Worm (Caenorhabditis elegans) whole organism, young adult: ENCODE results near the gene D1025.10.
A peak's percentile ranks its signal among the peaks of the same experiment; 100 is the strongest.

ENCODE experiments used
- B0261.1 ChIP-seq: sonication (generic microtip); optimal IDR thresholded peaks from 2 replicates; lab custom pipeline; 2016; ENCODE audit warnings: mild to moderate bottlenecking, missing genetic modification characterization, moderate library complexity, missing compliant biosample characterization
- B0336.3 ChIP-seq: fragments of 200-800 bp; sonication (Bioruptor generic); IDR thresholded peaks from 2 replicates; pipeline ENCODE4 v1.3.6; 2022; ENCODE audit warnings: missing genetic modification characterization, missing compliant biosample characterization
- C06A6.2 ChIP-seq: fragments of 200-800 bp; sonication (Bioruptor generic); conservative IDR thresholded peaks from 2 replicates; pipeline ENCODE4 v1.3.6; 2022; ENCODE audit warnings: missing genetic modification characterization, missing compliant biosample characterization
- F23B12.7 ChIP-seq: sonication (generic microtip); optimal IDR thresholded peaks from 2 replicates; lab custom pipeline; 2017; ENCODE audit warnings: missing genetic modification characterization, mild to moderate bottlenecking, missing compliant biosample characterization, antibody characterized with exemption, moderate library complexity; ENCODE audit not compliant: insufficient read depth
- F33H1.4 ChIP-seq: fragments of 200-800 bp; sonication (Bioruptor generic); IDR thresholded peaks from 2 replicates; pipeline ENCODE4 v1.3.6; 2022; ENCODE audit warnings: missing genetic modification reagents, missing genetic modification characterization, missing compliant biosample characterization
- F39B2.1 ChIP-seq: fragments of 200-800 bp; sonication (Bioruptor generic); IDR thresholded peaks from 2 replicates; pipeline ENCODE4 v1.3.6; 2022; ENCODE audit warnings: missing genetic modification reagents, missing genetic modification characterization, missing compliant biosample characterization
- K11D2.4 ChIP-seq: fragments of 200-800 bp; sonication (Bioruptor generic); IDR thresholded peaks from 2 replicates; pipeline ENCODE4 v1.3.6; 2022; ENCODE audit warnings: missing genetic modification reagents, missing genetic modification characterization, missing compliant biosample characterization
- T26A5.8 ChIP-seq: sonication (generic microtip); optimal IDR thresholded peaks from 2 replicates; lab custom pipeline; 2016; ENCODE audit warnings: missing genetic modification characterization, missing compliant biosample characterization
- Y56A3A.18 ChIP-seq: fragments of 200-800 bp; sonication (Bioruptor generic); IDR thresholded peaks from 2 replicates; pipeline ENCODE4 v1.3.6; 2022; ENCODE audit warnings: missing genetic modification reagents, missing genetic modification characterization, missing compliant biosample characterization
- Y95B8A.8 ChIP-seq: fragments of 200-800 bp; sonication (Bioruptor generic); IDR thresholded peaks from 2 replicates; pipeline ENCODE4 v1.3.6; 2022; ENCODE audit warnings: missing genetic modification reagents, missing genetic modification characterization, missing compliant biosample characterization
- ZK185.1 ChIP-seq: sonication (generic microtip); optimal IDR thresholded peaks from 2 replicates; lab custom pipeline; 2016; ENCODE audit warnings: mild to moderate bottlenecking, missing genetic modification characterization, missing compliant biosample characterization; ENCODE audit not compliant: poor library complexity, severe bottlenecking
- athp-1 ChIP-seq: sonication (generic microtip); optimal IDR thresholded peaks from 2 replicates; lab custom pipeline; 2017; ENCODE audit warnings: mild to moderate bottlenecking, missing genetic modification characterization, missing compliant biosample characterization
- attf-5 ChIP-seq: fragments of 200-800 bp; sonication (Bioruptor generic); optimal IDR thresholded peaks from 2 replicates; lab custom pipeline; 2018; ENCODE audit warnings: mild to moderate bottlenecking, missing genetic modification characterization, missing compliant biosample characterization
- ccch-3 ChIP-seq: fragments of 200-800 bp; sonication (Bioruptor generic); optimal IDR thresholded peaks from 2 replicates; lab custom pipeline; 2018; ENCODE audit warnings: mild to moderate bottlenecking, missing genetic modification characterization, missing compliant biosample characterization
- cebp-1 ChIP-seq, 2 experiments: fragments of 200-800 bp in 1 of 2; sonication (Bioruptor generic) in 1 of 2; sonication (generic microtip) in 1 of 2; IDR thresholded peaks in 1 of 2; optimal IDR thresholded peaks in 1 of 2; 2 replicates each; pipeline versions ENCODE4 v1.3.6 to Lab custom; 2017 to 2022; ENCODE audit warnings: missing compliant biosample characterization in 2 of 2, missing genetic modification characterization in 2 of 2, mild to moderate bottlenecking in 1 of 2, missing genetic modification reagents in 1 of 2, moderate library complexity in 1 of 2
- cebp-2 ChIP-seq: fragments of 200-800 bp; sonication (Bioruptor generic); IDR thresholded peaks from 2 replicates; pipeline ENCODE4 v1.3.6; 2022; ENCODE audit warnings: missing genetic modification characterization, missing compliant biosample characterization
- ceh-100 ChIP-seq: fragments of 200-800 bp; sonication (Bioruptor generic); IDR thresholded peaks from 2 replicates; pipeline ENCODE4 v1.3.6; 2022; ENCODE audit warnings: missing genetic modification reagents, missing genetic modification characterization, missing compliant biosample characterization
- ceh-40 ChIP-seq: fragments of 200-800 bp; sonication (Bioruptor generic); IDR thresholded peaks from 2 replicates; pipeline ENCODE4 v1.3.6; 2022; ENCODE audit warnings: missing genetic modification characterization, missing compliant biosample characterization
- ceh-79 ChIP-seq: sonication (generic microtip); optimal IDR thresholded peaks from 2 replicates; lab custom pipeline; 2017; ENCODE audit warnings: mild to moderate bottlenecking, missing genetic modification characterization, missing compliant biosample characterization
- chd-7 ChIP-seq: sonication (generic microtip); optimal IDR thresholded peaks from 2 replicates; lab custom pipeline; 2016; ENCODE audit warnings: mild to moderate bottlenecking, missing genetic modification characterization, moderate library complexity, missing compliant biosample characterization
- die-1 ChIP-seq: sonication (generic microtip); optimal IDR thresholded peaks from 2 replicates; lab custom pipeline; 2016; ENCODE audit warnings: missing genotype, mild to moderate bottlenecking, missing genetic modification characterization, missing compliant biosample characterization
- dpl-1 ChIP-seq: fragments of 150-350 bp; optimal IDR thresholded peaks from 2 replicates; lab custom pipeline; 2014; ENCODE audit warnings: missing biosample characterization, missing genetic modification reagents, missing genetic modification characterization
- ekl-4 ChIP-seq: fragments of 200-800 bp; sonication (Bioruptor generic); IDR thresholded peaks from 2 replicates; pipeline ENCODE4 v1.3.6; 2022; ENCODE audit warnings: missing genetic modification reagents, missing genetic modification characterization, missing compliant biosample characterization
- gei-17 ChIP-seq: fragments of 200-800 bp; sonication (Bioruptor generic); optimal IDR thresholded peaks from 2 replicates; lab custom pipeline; 2018; ENCODE audit warnings: mild to moderate bottlenecking, missing genetic modification characterization, missing compliant biosample characterization
- hmg-1.2 ChIP-seq: fragments of 200-800 bp; sonication (Bioruptor generic); IDR thresholded peaks from 2 replicates; pipeline ENCODE4 v1.3.6; 2022; ENCODE audit warnings: missing genetic modification reagents, missing genetic modification characterization, missing compliant biosample characterization
- let-526 ChIP-seq: fragments of 200-800 bp; sonication (Bioruptor generic); IDR thresholded peaks from 2 replicates; pipeline ENCODE4 v1.3.6; 2022; ENCODE audit warnings: missing genetic modification reagents, missing genetic modification characterization, missing compliant biosample characterization
- let-607 ChIP-seq, 2 experiments: fragments of 200-800 bp in 1 of 2; sonication (Bioruptor generic) in 1 of 2; sonication (generic microtip) in 1 of 2; optimal IDR thresholded peaks; 2 replicates each; lab custom pipeline; 2016 to 2018; ENCODE audit warnings: mild to moderate bottlenecking in 2 of 2, missing compliant biosample characterization in 2 of 2, missing genetic modification characterization in 2 of 2, moderate library complexity in 2 of 2, missing genotype in 1 of 2
- lin-35 ChIP-seq, 3 experiments: fragments of 150-350 bp in 2 of 3; sonication (generic microtip) in 1 of 3; optimal IDR thresholded peaks; 2 replicates each; lab custom pipeline; 2014 to 2018; ENCODE audit warnings: missing biosample characterization in 3 of 3, missing genetic modification characterization in 3 of 3, missing genetic modification reagents in 3 of 3
- lin-40 ChIP-seq: sonication (generic microtip); optimal IDR thresholded peaks from 2 replicates; lab custom pipeline; 2016; ENCODE audit warnings: missing genetic modification characterization, mild to moderate bottlenecking, missing compliant biosample characterization, missing genotype, missing genetic modification reagents
- madf-10 ChIP-seq: sonication (generic microtip); optimal IDR thresholded peaks from 2 replicates; lab custom pipeline; 2016; ENCODE audit warnings: mild to moderate bottlenecking, missing genetic modification characterization, missing compliant biosample characterization
- madf-3 ChIP-seq: fragments of 200-800 bp; sonication (Bioruptor generic); IDR thresholded peaks from 2 replicates; pipeline ENCODE4 v1.3.6; 2022; ENCODE audit warnings: missing genetic modification reagents, missing genetic modification characterization, missing compliant biosample characterization
- mxl-1 ChIP-seq: sonication (generic microtip); optimal IDR thresholded peaks from 2 replicates; lab custom pipeline; 2016; ENCODE audit warnings: missing genetic modification characterization, missing compliant biosample characterization
- nfya-1 ChIP-seq: sonication (generic microtip); optimal IDR thresholded peaks from 2 replicates; lab custom pipeline; 2017; ENCODE audit warnings: antibody characterized with exemption, missing compliant biosample characterization, missing genetic modification characterization, borderline replicate concordance; ENCODE audit not compliant: insufficient read depth
- nhr-120 ChIP-seq: fragments of 200-800 bp; sonication (Bioruptor generic); IDR thresholded peaks from 2 replicates; pipeline ENCODE4 v1.3.6; 2022; ENCODE audit warnings: missing genetic modification characterization, missing compliant biosample characterization
- nhr-179 ChIP-seq: sonication (generic microtip); optimal IDR thresholded peaks from 2 replicates; lab custom pipeline; 2016; ENCODE audit warnings: mild to moderate bottlenecking, missing genetic modification characterization, missing compliant biosample characterization
- nhr-90 ChIP-seq: sonication (generic microtip); optimal IDR thresholded peaks from 2 replicates; lab custom pipeline; 2016; ENCODE audit warnings: missing genotype, mild to moderate bottlenecking, missing genetic modification characterization, missing compliant biosample characterization
- pbrm-1 ChIP-seq: fragments of 200-800 bp; sonication (Bioruptor generic); IDR thresholded peaks from 2 replicates; pipeline ENCODE4 v1.3.6; 2022; ENCODE audit warnings: missing genetic modification reagents, missing genetic modification characterization, missing compliant biosample characterization
- pha-4 ChIP-seq: fragments of 150-350 bp; sonication (generic microtip); optimal IDR thresholded peaks from 2 replicates; lab custom pipeline; 2014; ENCODE audit warnings: missing biosample characterization, missing genetic modification reagents, missing genetic modification characterization
- rec-8 ChIP-seq, 2 experiments: sonication (generic microtip); optimal IDR thresholded peaks; 2 replicates each; lab custom pipeline; 2016; ENCODE audit warnings: mild to moderate bottlenecking in 2 of 2, missing genetic modification characterization in 2 of 2, missing genetic modification reagents in 2 of 2, missing genotype in 2 of 2, missing biosample characterization in 1 of 2, missing compliant biosample characterization in 1 of 2, moderate library complexity in 1 of 2
- repo-1 ChIP-seq: sonication (generic microtip); optimal IDR thresholded peaks from 2 replicates; lab custom pipeline; 2017; ENCODE audit warnings: mild to moderate bottlenecking, missing genetic modification characterization, missing compliant biosample characterization
- rpc-1 ChIP-seq, 2 experiments: fragments of 150-350 bp in 1 of 2; sonication (generic microtip) in 1 of 2; optimal IDR thresholded peaks; 2 replicates each; lab custom pipeline; 2014 to 2018; ENCODE audit warnings: missing biosample characterization in 1 of 2, missing genetic modification characterization in 1 of 2, missing genetic modification reagents in 1 of 2, missing genotype in 1 of 2
- snpc-3.4 ChIP-seq: sonication (generic microtip); optimal IDR thresholded peaks from 2 replicates; lab custom pipeline; 2017; ENCODE audit warnings: missing genetic modification characterization, mild to moderate bottlenecking, missing compliant biosample characterization, antibody characterized with exemption, moderate library complexity, missing genotype, missing genetic modification reagents
- tbp1 ChIP-seq: fragments of 200-800 bp; sonication (Bioruptor generic); optimal IDR thresholded peaks from 2 replicates; lab custom pipeline; 2018; ENCODE audit warnings: mild to moderate bottlenecking, missing genetic modification characterization, missing compliant biosample characterization
- ztf-26 ChIP-seq: sonication (generic microtip); optimal IDR thresholded peaks from 2 replicates; lab custom pipeline; 2017; ENCODE audit warnings: missing genetic modification characterization, missing compliant biosample characterization
- ztf-3 ChIP-seq: fragments of 200-800 bp; sonication (Bioruptor generic); optimal IDR thresholded peaks from 2 replicates; lab custom pipeline; 2018; ENCODE audit warnings: mild to moderate bottlenecking, missing genetic modification characterization, missing compliant biosample characterization
- ztf-6 ChIP-seq: fragments of 200-800 bp; sonication (Bioruptor generic); IDR thresholded peaks from 2 replicates; pipeline ENCODE4 v1.3.6; 2022; ENCODE audit warnings: missing genetic modification reagents, missing genetic modification characterization, missing compliant biosample characterization

The D1025.10 gene

DNA sequence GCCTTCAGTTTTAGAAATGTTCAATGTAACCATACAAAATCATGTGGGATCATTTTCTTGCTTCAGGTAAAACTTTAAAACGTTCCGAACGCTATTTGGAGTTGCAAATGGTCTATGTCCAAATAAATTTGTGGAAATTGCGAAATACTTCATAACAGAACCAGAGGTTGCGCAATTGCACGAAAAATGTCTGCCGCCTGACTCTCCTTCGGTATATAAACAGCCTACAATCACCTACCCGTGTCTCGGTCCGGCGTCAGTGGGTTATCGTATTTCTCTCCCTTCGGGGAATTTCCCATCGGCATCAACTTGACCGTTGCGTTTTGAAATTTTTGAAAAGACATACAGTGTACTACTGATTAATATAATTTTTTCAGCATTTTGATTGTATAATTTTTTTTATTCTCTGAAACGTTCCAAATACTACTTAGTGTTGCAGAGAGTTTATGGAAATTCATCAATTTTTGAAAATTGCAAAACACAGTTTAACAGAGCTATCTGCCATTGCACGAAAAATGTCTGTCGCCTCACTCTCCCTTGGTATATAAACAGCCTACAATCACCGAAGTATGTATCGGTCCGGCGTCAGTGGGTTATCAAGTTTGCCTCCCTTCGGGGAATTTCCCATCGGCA is 39.9 kb upstream of the D1025.10 start (continued):
- TF ChIP-seq C06A6.2 (GFP tag; lab: Robert Waterston, UW) (0 out of 2 replicates have a peak, but pooled peaks have one; percentile 10), rec-8 (tag; optimal IDR thresholded peaks at IDR 0.05; lab: Kevin White, UChicago) (peak in 1 of 2 experiments; percentile 22), athp-1 (tag; lab: Kevin White, UChicago) (peak; percentile 27), ceh-79 (tag; lab: Kevin White, UChicago) (no peak), pbrm-1 (peak; percentile 73), dpl-1 (no peak), ccch-3 (GFP tag; lab: Kevin White, UChicago) (no peak), ztf-26 (tag; lab: Kevin White, UChicago) (peak; percentile 49), F39B2.1 (no peak), ztf-6 (GFP tag; lab: Robert Waterston, UW) (no peak), let-607 (tag; optimal IDR thresholded peaks at IDR 0.05; lab: Kevin White, UChicago) (peak; percentile 33 to 41), nhr-90 (tag; lab: Kevin White, UChicago) (peak; percentile 64), repo-1 (tag; lab: Kevin White, UChicago) (peak; percentile 83), die-1 (tag; lab: Kevin White, UChicago) (no peak), F33H1.4 (GFP tag; lab: Robert Waterston, UW) (no peak), snpc-3.4 (tag; lab: Kevin White, UChicago) (peak; percentile 4), gei-17 (GFP tag; lab: Kevin White, UChicago) (peak; percentile 65), hmg-1.2 (GFP tag; lab: Robert Waterston, UW) (peak; percentile 59), Y95B8A.8 (GFP tag; lab: Robert Waterston, UW) (no peak), let-526 (no peak), madf-3 (GFP tag; lab: Robert Waterston, UW) (0 out of 2 replicates have a peak, but pooled peaks have one; percentile 56), ztf-3 (GFP tag; lab: Kevin White, UChicago) (peak; percentile 44), nfya-1 (tag; lab: Kevin White, UChicago) (no peak), mxl-1 (tag; lab: Kevin White, UChicago) (no peak), chd-7 (peak; percentile 81), K11D2.4 (GFP tag; lab: Robert Waterston, UW) (peak; percentile 53; the same call in 1 of the 2 replicates), T26A5.8 (tag; lab: Kevin White, UChicago) (no peak), pha-4 (tag; lab: Kevin White, UChicago) (peak; percentile 6), tbp1 (GFP tag; lab: Kevin White, UChicago) (peak; percentile 76), lin-40 (tag; lab: Kevin White, UChicago) (peak; percentile 81), cebp-1 (GFP tag; IDR thresholded peaks at IDR 0.05; lab: Robert Waterston, UW) (peak; percentile 99), cebp-1 (tag; optimal IDR thresholded peaks at IDR 0.05; lab: Kevin White, UChicago) (peak; percentile 100), cebp-2 (GFP tag; lab: Robert Waterston, UW) (peak; percentile 69; the same call in 1 of the 2 replicates), ZK185.1 (peak; percentile 94), nhr-120 (GFP tag; lab: Robert Waterston, UW) (0 out of 2 replicates have a peak, but pooled peaks have one; percentile 71), ekl-4 (GFP tag; lab: Robert Waterston, UW) (peak; percentile 25; the same call in 1 of the 2 replicates), B0336.3 (GFP tag; lab: Robert Waterston, UW) (0 out of 2 replicates have a peak, but pooled peaks have one; percentile 34), lin-35 (GFP tag; optimal IDR thresholded peaks at IDR 0.05; lab: Kevin White, UChicago) (no peak), Y56A3A.18 (peak; percentile 60; the same call in 1 of the 2 replicates), F23B12.7 (no peak), B0261.1 (tag; lab: Kevin White, UChicago) (peak; percentile 67), madf-10 (no peak), ceh-40 (peak; percentile 79), nhr-179 (tag; lab: Kevin White, UChicago) (no peak), rpc-1 (optimal IDR thresholded peaks at IDR 0.05; lab: Kevin White, UChicago) (peak; percentile 65), rpc-1 (tag; optimal IDR thresholded peaks at IDR 0.05; lab: Kevin White, UChicago) (peak; percentile 55), attf-5 (peak; percentile 40), ceh-100 (GFP tag; lab: Robert Waterston, UW) (no peak)
